Worm (Caenorhabditis elegans) whole organism, midembryonic: ENCODE measurements around the gene fbxa-9.

Source experiments
- flt-1 ChIP-seq: fragments of 200-800 bp; sonication (Bioruptor generic); IDR thresholded peaks from 2 replicates; pipeline ENCODE4 v1.3.6; 2022; ENCODE audit warnings: missing genetic modification characterization, missing compliant biosample characterization
- klf-2 ChIP-seq: fragments of 200-800 bp; sonication (Bioruptor generic); conservative IDR thresholded peaks from 2 replicates; pipeline ENCODE4 v1.3.6; 2022; ENCODE audit warnings: missing genetic modification reagents, missing genetic modification characterization, missing compliant biosample characterization
- med-1 ChIP-seq: sonication (generic microtip); optimal IDR thresholded peaks from 2 replicates; lab custom pipeline; 2017; ENCODE audit warnings: missing genetic modification characterization, mild to moderate bottlenecking, missing compliant biosample characterization, antibody characterized with exemption, missing genetic modification reagents; ENCODE audit not compliant: insufficient read depth
- ref-1 ChIP-seq: fragments of 200-800 bp; sonication (Bioruptor generic); conservative IDR thresholded peaks from 2 replicates; pipeline ENCODE4 v1.3.6; 2022; ENCODE audit warnings: missing genetic modification reagents, missing genetic modification characterization, missing compliant biosample characterization
- ztf-23 ChIP-seq: fragments of 200-800 bp; sonication (Bioruptor generic); IDR thresholded peaks from 2 replicates; pipeline ENCODE4 v1.3.6; 2022; ENCODE audit warnings: missing genetic modification reagents, missing genetic modification characterization, missing compliant biosample characterization
- ztf-29 ChIP-seq: fragments of 200-800 bp; sonication (Bioruptor generic); IDR thresholded peaks from 2 replicates; pipeline ENCODE4 v1.3.6; 2022; ENCODE audit warnings: missing genetic modification reagents, missing genetic modification characterization, missing compliant biosample characterization

DNA sequence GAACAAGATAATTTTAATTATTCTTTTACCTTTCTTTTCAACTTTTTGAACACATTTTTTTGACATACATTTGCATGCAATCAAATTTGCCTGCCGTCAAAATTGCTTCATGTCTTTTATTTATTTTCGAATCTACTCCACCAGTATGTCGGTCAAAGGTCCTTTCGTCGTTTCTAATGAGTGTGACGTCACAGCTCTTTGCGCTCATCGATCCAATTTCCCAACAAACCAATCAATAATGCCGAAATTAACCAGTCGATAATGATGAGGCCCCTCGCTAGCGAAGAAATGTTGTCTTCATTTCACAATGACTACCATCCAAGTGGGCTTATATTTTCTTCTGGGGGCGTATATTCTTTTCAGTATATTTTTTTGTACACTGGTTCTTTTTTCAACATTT, 3.5 kb upstream of the fbxa-9 start, which contains the start of gene Y54F10BM.6:
- no peak for TF ChIP-seq flt-1 (GFP tag; lab: Robert Waterston, UW)
- TF ChIP-seq klf-2 (GFP tag; lab: Robert Waterston, UW), result no peak
- no peak for TF ChIP-seq ref-1 (GFP tag; lab: Robert Waterston, UW)
- TF ChIP-seq ztf-29 (GFP tag; lab: Robert Waterston, UW), result no peak
- TF ChIP-seq ztf-23, result no peak
- TF ChIP-seq med-1, result no peak
